Worm (Caenorhabditis elegans) whole organism, late embryonic: ENCODE data around the gene nhr-6.

Experiments
- ahr-1 ChIP-seq: sonication (generic microtip); optimal IDR thresholded peaks from 2 replicates; lab custom pipeline; 2016; ENCODE audit warnings: missing genetic modification characterization, missing compliant biosample characterization
- ama-1 ChIP-seq: fragments of 150-350 bp; optimal IDR thresholded peaks from 2 replicates; lab custom pipeline; 2014
- dve-1 ChIP-seq: sonication (generic microtip); optimal IDR thresholded peaks from 2 replicates; lab custom pipeline; 2017; ENCODE audit warnings: antibody characterized with exemption, mild to moderate bottlenecking, missing genetic modification characterization, missing compliant biosample characterization
- fkh-10 ChIP-seq: fragments of 150-350 bp; optimal IDR thresholded peaks from 2 replicates; lab custom pipeline; 2014; ENCODE audit warnings: missing biosample characterization, missing genetic modification reagents, missing genetic modification characterization
- madf-2 ChIP-seq: sonication (generic microtip); optimal IDR thresholded peaks from 2 replicates; lab custom pipeline; 2017; ENCODE audit warnings: missing genetic modification characterization, missing compliant biosample characterization
- nfya-1 ChIP-seq: sonication (generic microtip); optimal IDR thresholded peaks from 2 replicates; lab custom pipeline; 2017; ENCODE audit warnings: missing genetic modification characterization, mild to moderate bottlenecking, missing compliant biosample characterization, antibody characterized with exemption, moderate library complexity
- nhr-232 ChIP-seq: sonication (generic microtip); optimal IDR thresholded peaks from 2 replicates; lab custom pipeline; 2016; ENCODE audit warnings: missing genetic modification characterization, missing compliant biosample characterization
- pag-3 ChIP-seq: sonication (generic microtip); optimal IDR thresholded peaks from 2 replicates; lab custom pipeline; 2016; ENCODE audit warnings: missing compliant biosample characterization, missing genetic modification characterization, borderline replicate concordance
- pat-9 ChIP-seq: fragments of 200-800 bp; sonication (Bioruptor generic); optimal IDR thresholded peaks from 2 replicates; lab custom pipeline; 2018; ENCODE audit warnings: mild to moderate bottlenecking, missing genetic modification characterization, moderate library complexity, missing compliant biosample characterization
- pqm-1 ChIP-seq: sonication (generic microtip); optimal IDR thresholded peaks from 2 replicates; lab custom pipeline; 2016; ENCODE audit warnings: missing genetic modification characterization, missing compliant biosample characterization

- TF ChIP-seq ahr-1 (tag; lab: Kevin White, UChicago) (no peak), fkh-10 (no peak), pag-3 (tag; lab: Kevin White, UChicago) (no peak), ama-1 (no peak), nhr-232 (tag; lab: Kevin White, UChicago) (no peak), nfya-1 (no peak), pqm-1 (tag; lab: Kevin White, UChicago) (no peak), pat-9 (no peak), madf-2 (tag; lab: Kevin White, UChicago) (no peak), dve-1 (tag; lab: Kevin White, UChicago) (no peak)
These were observed 8.5 kb upstream of the nhr-6 start for ce11 chrIII:3564762-3565359.
